Worm (Caenorhabditis elegans) whole organism, L3 larva: Measurements from ENCODE around the gene obr-2.

Experiments used
- ZK546.5 ChIP-seq: sonication (generic microtip); optimal IDR thresholded peaks from 2 replicates; lab custom pipeline; 2017; ENCODE audit warnings: missing biosample characterization, missing genetic modification characterization
- ceh-28 ChIP-seq: fragments of 150-350 bp; optimal IDR thresholded peaks from 2 replicates; lab custom pipeline; 2014; ENCODE audit warnings: missing biosample characterization, missing genetic modification reagents, missing genetic modification characterization
- ceh-82 ChIP-seq: fragments of 150-350 bp; optimal IDR thresholded peaks from 2 replicates; lab custom pipeline; 2014; ENCODE audit warnings: missing biosample characterization, missing genetic modification characterization
- lin-39 ChIP-seq: fragments of 150-350 bp; optimal IDR thresholded peaks from 2 replicates; lab custom pipeline; 2018; ENCODE audit warnings: missing biosample characterization, missing genetic modification reagents, missing genetic modification characterization
- nhr-11 ChIP-seq: fragments of 150-350 bp; optimal IDR thresholded peaks from 2 replicates; lab custom pipeline; 2014; ENCODE audit warnings: missing biosample characterization, missing genetic modification characterization
- skn-1 ChIP-seq: fragments of 150-350 bp; optimal IDR thresholded peaks from 2 replicates; lab custom pipeline; 2014; ENCODE audit warnings: missing biosample characterization, missing genetic modification characterization
- snpc-4 ChIP-seq: fragments of 150-350 bp; optimal IDR thresholded peaks from 2 replicates; lab custom pipeline; 2014; ENCODE audit warnings: missing biosample characterization, missing genetic modification characterization

DNA sequence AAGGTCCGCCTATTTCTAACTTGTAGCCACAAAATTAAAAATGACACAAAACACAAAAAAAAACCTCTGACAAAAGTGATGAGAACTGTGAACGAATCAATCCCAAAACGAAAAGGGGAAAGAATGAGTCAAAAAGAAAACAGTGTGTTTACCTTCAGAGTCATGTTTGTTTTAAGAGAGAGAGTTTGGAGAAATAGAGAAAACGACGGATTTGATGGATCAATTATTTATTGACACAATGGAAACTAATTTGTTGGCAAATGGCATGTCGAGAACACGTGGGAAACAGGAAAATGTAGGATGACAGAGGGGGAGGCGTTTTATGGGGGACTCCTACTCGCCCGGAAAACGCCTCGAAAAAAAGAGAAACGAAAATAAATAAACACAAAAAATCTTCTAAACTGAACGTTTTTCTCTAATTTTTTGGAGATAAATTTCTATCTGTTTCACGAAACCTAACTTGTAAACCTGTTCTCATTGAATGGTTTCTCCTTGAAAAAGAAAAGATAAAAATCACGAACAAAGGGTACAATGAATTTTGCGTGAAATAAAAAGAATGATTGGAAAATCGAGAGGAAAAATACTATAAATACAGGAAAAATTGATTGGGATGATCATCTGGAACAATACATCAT lies 2.8 kb upstream of the obr-2 start:
- no peak for TF ChIP-seq ceh-82 (tag; lab: Kevin White, UChicago)
- TF ChIP-seq skn-1 (tag; lab: Kevin White, UChicago), result no peak
- TF ChIP-seq ceh-28 (tag; lab: Kevin White, UChicago), result no peak
- no peak for TF ChIP-seq lin-39 (tag; lab: Kevin White, UChicago)
- no peak for TF ChIP-seq ZK546.5 (tag; lab: Kevin White, UChicago)
- TF ChIP-seq snpc-4 (tag; lab: Kevin White, UChicago), result no peak
- TF ChIP-seq nhr-11 (tag; lab: Kevin White, UChicago), result no peak
